Worm (Caenorhabditis elegans) whole organism, young adult: ENCODE results near the gene T19D12.6.
A peak's percentile ranks its signal among the peaks of the same experiment; 100 is the strongest.

ENCODE experiments used
- C17E4.6 ChIP-seq: fragments of 200-800 bp; sonication (Bioruptor generic); IDR thresholded peaks from 2 replicates; pipeline ENCODE4 v1.3.6; 2022; ENCODE audit warnings: missing genetic modification reagents, missing genetic modification characterization, missing compliant biosample characterization
- F22D6.2 ChIP-seq: sonication (generic microtip); optimal IDR thresholded peaks from 2 replicates; lab custom pipeline; 2016; ENCODE audit warnings: mild to moderate bottlenecking, missing genetic modification characterization, missing compliant biosample characterization
- F23B12.7 ChIP-seq: sonication (generic microtip); optimal IDR thresholded peaks from 2 replicates; lab custom pipeline; 2017; ENCODE audit warnings: missing genetic modification characterization, mild to moderate bottlenecking, missing compliant biosample characterization, antibody characterized with exemption, moderate library complexity; ENCODE audit not compliant: insufficient read depth
- F33H1.4 ChIP-seq: fragments of 200-800 bp; sonication (Bioruptor generic); IDR thresholded peaks from 2 replicates; pipeline ENCODE4 v1.3.6; 2022; ENCODE audit warnings: missing genetic modification reagents, missing genetic modification characterization, missing compliant biosample characterization
- F37B4.10 ChIP-seq: fragments of 200-800 bp; sonication (Bioruptor generic); IDR thresholded peaks from 2 replicates; pipeline ENCODE4 v1.3.6; 2022; ENCODE audit warnings: missing genetic modification characterization, missing compliant biosample characterization
- F49E8.2 ChIP-seq: sonication (generic microtip); optimal IDR thresholded peaks from 3 replicates; lab custom pipeline; 2017; ENCODE audit warnings: missing genetic modification characterization, mild to moderate bottlenecking, missing compliant biosample characterization, antibody characterized with exemption, moderate library complexity; ENCODE audit not compliant: insufficient read depth
- T07F8.4 ChIP-seq: sonication (generic microtip); optimal IDR thresholded peaks from 2 replicates; lab custom pipeline; 2016; ENCODE audit warnings: mild to moderate bottlenecking, missing genetic modification characterization, moderate library complexity, missing compliant biosample characterization
- Y53G8AR.9 ChIP-seq: fragments of 200-800 bp; sonication (Bioruptor generic); conservative IDR thresholded peaks from 2 replicates; pipeline ENCODE4 v1.3.6; 2022; ENCODE audit warnings: missing genetic modification reagents, missing genetic modification characterization, missing compliant biosample characterization
- Y56A3A.18 ChIP-seq: fragments of 200-800 bp; sonication (Bioruptor generic); IDR thresholded peaks from 2 replicates; pipeline ENCODE4 v1.3.6; 2022; ENCODE audit warnings: missing genetic modification reagents, missing genetic modification characterization, missing compliant biosample characterization
- Y67H2A.10 ChIP-seq: fragments of 200-800 bp; sonication (Bioruptor generic); conservative IDR thresholded peaks from 2 replicates; pipeline ENCODE4 v1.3.6; 2022; ENCODE audit warnings: missing genetic modification reagents, missing genetic modification characterization, missing compliant biosample characterization
- aptf-3 ChIP-seq: fragments of 200-800 bp; sonication (Bioruptor generic); IDR thresholded peaks from 2 replicates; pipeline ENCODE4 v1.3.6; 2022; ENCODE audit warnings: missing genetic modification characterization, missing compliant biosample characterization
- cebp-1 ChIP-seq, 2 experiments: fragments of 200-800 bp in 1 of 2; sonication (Bioruptor generic) in 1 of 2; sonication (generic microtip) in 1 of 2; IDR thresholded peaks in 1 of 2; optimal IDR thresholded peaks in 1 of 2; 2 replicates each; pipeline versions ENCODE4 v1.3.6 to Lab custom; 2017 to 2022; ENCODE audit warnings: missing compliant biosample characterization in 2 of 2, missing genetic modification characterization in 2 of 2, mild to moderate bottlenecking in 1 of 2, missing genetic modification reagents in 1 of 2, moderate library complexity in 1 of 2
- cebp-2 ChIP-seq: fragments of 200-800 bp; sonication (Bioruptor generic); IDR thresholded peaks from 2 replicates; pipeline ENCODE4 v1.3.6; 2022; ENCODE audit warnings: missing genetic modification characterization, missing compliant biosample characterization
- ceh-27 ChIP-seq: fragments of 200-800 bp; sonication (Bioruptor generic); optimal IDR thresholded peaks from 2 replicates; lab custom pipeline; 2018; ENCODE audit warnings: mild to moderate bottlenecking, missing genetic modification characterization, moderate library complexity, missing compliant biosample characterization
- ceh-91 ChIP-seq: fragments of 200-800 bp; sonication (Bioruptor generic); IDR thresholded peaks from 2 replicates; pipeline ENCODE4 v1.3.6; 2022; ENCODE audit warnings: missing genetic modification reagents, missing genetic modification characterization, missing compliant biosample characterization
- chd-7 ChIP-seq: sonication (generic microtip); optimal IDR thresholded peaks from 2 replicates; lab custom pipeline; 2016; ENCODE audit warnings: mild to moderate bottlenecking, missing genetic modification characterization, moderate library complexity, missing compliant biosample characterization
- egl-44 ChIP-seq: fragments of 200-800 bp; sonication (Bioruptor generic); IDR thresholded peaks from 2 replicates; pipeline ENCODE4 v1.3.6; 2022; ENCODE audit warnings: missing genetic modification reagents, missing genetic modification characterization, missing compliant biosample characterization
- ekl-4 ChIP-seq: fragments of 200-800 bp; sonication (Bioruptor generic); IDR thresholded peaks from 2 replicates; pipeline ENCODE4 v1.3.6; 2022; ENCODE audit warnings: missing genetic modification reagents, missing genetic modification characterization, missing compliant biosample characterization
- ets-4 ChIP-seq: fragments of 200-800 bp; sonication (Bioruptor generic); optimal IDR thresholded peaks from 2 replicates; lab custom pipeline; 2018; ENCODE audit warnings: mild to moderate bottlenecking, missing genetic modification characterization, missing compliant biosample characterization
- gei-17 ChIP-seq: fragments of 200-800 bp; sonication (Bioruptor generic); optimal IDR thresholded peaks from 2 replicates; lab custom pipeline; 2018; ENCODE audit warnings: mild to moderate bottlenecking, missing genetic modification characterization, missing compliant biosample characterization
- hlh-26 ChIP-seq: fragments of 200-800 bp; sonication (Bioruptor generic); conservative IDR thresholded peaks from 2 replicates; pipeline ENCODE4 v1.3.6; 2022; ENCODE audit warnings: missing genetic modification reagents, missing genetic modification characterization, missing compliant biosample characterization
- hmg-1.2 ChIP-seq: fragments of 200-800 bp; sonication (Bioruptor generic); IDR thresholded peaks from 2 replicates; pipeline ENCODE4 v1.3.6; 2022; ENCODE audit warnings: missing genetic modification reagents, missing genetic modification characterization, missing compliant biosample characterization
- lin-54 ChIP-seq: fragments of 200-800 bp; sonication (Bioruptor generic); optimal IDR thresholded peaks from 2 replicates; lab custom pipeline; 2018; ENCODE audit warnings: mild to moderate bottlenecking, missing genetic modification characterization, missing compliant biosample characterization
- madf-10 ChIP-seq: sonication (generic microtip); optimal IDR thresholded peaks from 2 replicates; lab custom pipeline; 2016; ENCODE audit warnings: mild to moderate bottlenecking, missing genetic modification characterization, missing compliant biosample characterization
- madf-3 ChIP-seq: fragments of 200-800 bp; sonication (Bioruptor generic); IDR thresholded peaks from 2 replicates; pipeline ENCODE4 v1.3.6; 2022; ENCODE audit warnings: missing genetic modification reagents, missing genetic modification characterization, missing compliant biosample characterization
- madf-6 ChIP-seq: fragments of 200-800 bp; sonication (Bioruptor generic); IDR thresholded peaks from 2 replicates; pipeline ENCODE4 v1.3.6; 2022; ENCODE audit warnings: missing genetic modification reagents, missing genetic modification characterization, missing compliant biosample characterization
- mcd-1 ChIP-seq: fragments of 200-800 bp; sonication (Bioruptor generic); IDR thresholded peaks from 2 replicates; pipeline ENCODE4 v1.3.6; 2022; ENCODE audit warnings: missing genetic modification reagents, missing genetic modification characterization, missing compliant biosample characterization
- nfya-2 ChIP-seq: fragments of 200-800 bp; sonication (Bioruptor generic); IDR thresholded peaks from 2 replicates; pipeline ENCODE4 v1.3.6; 2022; ENCODE audit warnings: missing genetic modification reagents, missing genetic modification characterization, missing compliant biosample characterization
- nfyb-1 ChIP-seq: fragments of 200-800 bp; sonication (Bioruptor generic); IDR thresholded peaks from 2 replicates; pipeline ENCODE4 v1.3.6; 2022; ENCODE audit warnings: missing genetic modification reagents, missing genetic modification characterization, missing compliant biosample characterization
- nhr-120 ChIP-seq: fragments of 200-800 bp; sonication (Bioruptor generic); IDR thresholded peaks from 2 replicates; pipeline ENCODE4 v1.3.6; 2022; ENCODE audit warnings: missing genetic modification characterization, missing compliant biosample characterization
- nhr-179 ChIP-seq: sonication (generic microtip); optimal IDR thresholded peaks from 2 replicates; lab custom pipeline; 2016; ENCODE audit warnings: mild to moderate bottlenecking, missing genetic modification characterization, missing compliant biosample characterization
- nhr-27 ChIP-seq: fragments of 200-800 bp; sonication (Bioruptor generic); optimal IDR thresholded peaks from 2 replicates; lab custom pipeline; 2018; ENCODE audit warnings: mild to moderate bottlenecking, missing genetic modification characterization, moderate library complexity, missing compliant biosample characterization
- nhr-90 ChIP-seq: sonication (generic microtip); optimal IDR thresholded peaks from 2 replicates; lab custom pipeline; 2016; ENCODE audit warnings: missing genotype, mild to moderate bottlenecking, missing genetic modification characterization, missing compliant biosample characterization
- pbrm-1 ChIP-seq: fragments of 200-800 bp; sonication (Bioruptor generic); IDR thresholded peaks from 2 replicates; pipeline ENCODE4 v1.3.6; 2022; ENCODE audit warnings: missing genetic modification reagents, missing genetic modification characterization, missing compliant biosample characterization
- pha-4 ChIP-seq: fragments of 150-350 bp; sonication (generic microtip); optimal IDR thresholded peaks from 2 replicates; lab custom pipeline; 2014; ENCODE audit warnings: missing biosample characterization, missing genetic modification reagents, missing genetic modification characterization
- rpc-1 ChIP-seq, 2 experiments: fragments of 150-350 bp in 1 of 2; sonication (generic microtip) in 1 of 2; optimal IDR thresholded peaks; 2 replicates each; lab custom pipeline; 2014 to 2018; ENCODE audit warnings: missing biosample characterization in 1 of 2, missing genetic modification characterization in 1 of 2, missing genetic modification reagents in 1 of 2, missing genotype in 1 of 2
- sea-2 ChIP-seq: fragments of 200-800 bp; sonication (Bioruptor generic); IDR thresholded peaks from 2 replicates; pipeline ENCODE4 v1.3.6; 2022; ENCODE audit warnings: missing genetic modification characterization, missing compliant biosample characterization
- snpc-3.4 ChIP-seq: sonication (generic microtip); optimal IDR thresholded peaks from 2 replicates; lab custom pipeline; 2017; ENCODE audit warnings: missing genetic modification characterization, mild to moderate bottlenecking, missing compliant biosample characterization, antibody characterized with exemption, moderate library complexity, missing genotype, missing genetic modification reagents
- snpc-4 ChIP-seq, 5 experiments: fragments of 150-350 bp in 1 of 5; sonication (generic microtip) in 4 of 5; optimal IDR thresholded peaks; 2 replicates each; lab custom pipeline; 2014 to 2018; ENCODE audit warnings: missing genetic modification characterization in 5 of 5, missing biosample characterization in 3 of 5, antibody characterized with exemption in 2 of 5, mild to moderate bottlenecking in 2 of 5, missing compliant biosample characterization in 2 of 5, missing genotype in 2 of 5, moderate library complexity in 2 of 5, missing genetic modification reagents in 1 of 5
- tbp1 ChIP-seq: fragments of 200-800 bp; sonication (Bioruptor generic); optimal IDR thresholded peaks from 2 replicates; lab custom pipeline; 2018; ENCODE audit warnings: mild to moderate bottlenecking, missing genetic modification characterization, missing compliant biosample characterization
- zim-3 ChIP-seq: sonication (generic microtip); optimal IDR thresholded peaks from 2 replicates; lab custom pipeline; 2017; ENCODE audit warnings: mild to moderate bottlenecking, missing genetic modification characterization, moderate library complexity, missing compliant biosample characterization
- ztf-18 ChIP-seq: sonication (generic microtip); optimal IDR thresholded peaks from 2 replicates; lab custom pipeline; 2016; ENCODE audit warnings: missing genotype, mild to moderate bottlenecking, missing genetic modification characterization, missing compliant biosample characterization
- ztf-26 ChIP-seq: sonication (generic microtip); optimal IDR thresholded peaks from 2 replicates; lab custom pipeline; 2017; ENCODE audit warnings: missing genetic modification characterization, missing compliant biosample characterization

The T19D12.6 gene

ce11 chrII:6600973-6601372 is 41.9 kb downstream of the T19D12.6 start, which contains the start of gene vps-33.2 (continued):
- TF ChIP-seq madf-6: peak; percentile 64
- no peak for TF ChIP-seq cebp-2
- no peak for TF ChIP-seq madf-10 (tag; lab: Kevin White, UChicago)
- TF ChIP-seq snpc-4 (GFP tag; optimal IDR thresholded peaks at IDR 0.05; lab: Kevin White, UChicago): no peak
- TF ChIP-seq snpc-4 (tag; optimal IDR thresholded peaks at IDR 0.05; lab: Kevin White, UChicago): peak in 1 of 4 experiments; percentile 4
- no peak for TF ChIP-seq nhr-179 (tag; lab: Kevin White, UChicago)
- TF ChIP-seq pha-4 (tag; lab: Kevin White, UChicago): no peak
- TF ChIP-seq mcd-1 (GFP tag; lab: Robert Waterston, UW): peak; percentile 47; the same call in 1 of the 2 replicates
- TF ChIP-seq Y67H2A.10 (GFP tag; lab: Robert Waterston, UW): no peak
- no peak for TF ChIP-seq ztf-26 (tag; lab: Kevin White, UChicago)
- no peak for TF ChIP-seq chd-7 (tag; lab: Kevin White, UChicago)
- no peak for TF ChIP-seq F37B4.10 (GFP tag; lab: Robert Waterston, UW)
- peak; percentile 27 for TF ChIP-seq tbp1 (GFP tag; lab: Kevin White, UChicago)
- no peak for TF ChIP-seq C17E4.6 (GFP tag; lab: Robert Waterston, UW)
- TF ChIP-seq Y56A3A.18 (GFP tag; lab: Robert Waterston, UW): no peak
- no peak for TF ChIP-seq Y53G8AR.9
- peak; percentile 3 for TF ChIP-seq lin-54
- no peak for TF ChIP-seq madf-3 (GFP tag; lab: Robert Waterston, UW)
- no peak for TF ChIP-seq nhr-120 (GFP tag; lab: Robert Waterston, UW)
- TF ChIP-seq gei-17 (GFP tag; lab: Kevin White, UChicago): no peak
- no peak for TF ChIP-seq T07F8.4 (tag; lab: Kevin White, UChicago)
- no peak for TF ChIP-seq sea-2 (GFP tag; lab: Robert Waterston, UW)
- TF ChIP-seq F33H1.4 (GFP tag; lab: Robert Waterston, UW): peak; percentile 51; the same call in 1 of the 2 replicates
- no peak for TF ChIP-seq ets-4
- no peak for TF ChIP-seq F22D6.2
- TF ChIP-seq nfya-2 (GFP tag; lab: Robert Waterston, UW): no peak
- TF ChIP-seq ceh-91 (GFP tag; lab: Robert Waterston, UW): no peak
- TF ChIP-seq ceh-27 (GFP tag; lab: Kevin White, UChicago): no peak
- no peak for TF ChIP-seq nhr-90 (tag; lab: Kevin White, UChicago)
- TF ChIP-seq aptf-3: no peak
- no peak for TF ChIP-seq ztf-18 (tag; lab: Kevin White, UChicago)
- TF ChIP-seq rpc-1 (optimal IDR thresholded peaks at IDR 0.05; lab: Kevin White, UChicago): no peak
- TF ChIP-seq rpc-1 (tag; optimal IDR thresholded peaks at IDR 0.05; lab: Kevin White, UChicago): no peak
- TF ChIP-seq cebp-1 (GFP tag; IDR thresholded peaks at IDR 0.05; lab: Robert Waterston, UW): no peak
- TF ChIP-seq cebp-1 (tag; optimal IDR thresholded peaks at IDR 0.05; lab: Kevin White, UChicago): peak; percentile 41
- no peak for TF ChIP-seq egl-44 (GFP tag; lab: Robert Waterston, UW)
- TF ChIP-seq F23B12.7: no peak
- TF ChIP-seq ekl-4: no peak
- 0 out of 2 replicates have a peak, but pooled peaks have one; percentile 16 for TF ChIP-seq pbrm-1 (GFP tag; lab: Robert Waterston, UW)
- no peak for TF ChIP-seq snpc-3.4 (tag; lab: Kevin White, UChicago)
- TF ChIP-seq zim-3 (tag; lab: Kevin White, UChicago): no peak
- TF ChIP-seq hlh-26 (GFP tag; lab: Robert Waterston, UW): no peak
- TF ChIP-seq F49E8.2 (tag; lab: Kevin White, UChicago): no peak
- TF ChIP-seq nfyb-1 (GFP tag; lab: Robert Waterston, UW): no peak
- TF ChIP-seq nhr-27 (tag; lab: Kevin White, UChicago): no peak
- peak; percentile 99 for TF ChIP-seq hmg-1.2 (GFP tag; lab: Robert Waterston, UW)
